Fruit fly (Drosophila melanogaster): ENCODE measurements around the gene Snmp1.

The Snmp1 gene

DNA sequence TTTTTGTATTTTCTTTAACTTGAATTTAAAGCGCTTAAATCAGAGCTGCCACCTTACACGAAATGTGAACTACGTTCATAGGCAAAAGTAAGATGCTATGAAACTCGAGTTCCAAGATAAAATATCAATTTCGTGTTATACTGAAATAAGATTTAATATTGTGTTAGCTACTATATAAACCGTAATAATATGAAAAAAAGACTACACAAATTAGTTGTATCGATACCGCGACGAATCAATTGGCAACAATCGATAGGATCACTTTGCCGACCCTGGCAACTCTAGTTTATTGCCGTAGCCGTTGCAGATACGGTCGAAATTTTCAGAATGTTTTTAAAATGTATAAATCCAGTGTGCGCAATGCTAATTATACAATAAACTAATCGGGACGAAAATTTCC is 27.5 kb downstream of the Snmp1 start, which contains the start of gene SNF4Agamma:
TSS of gene SNF4Agamma (plus strand) at position 282 of the 400 bp plus-strand sequence.
- no peak for TF ChIP-seq CG8478 (optimal IDR thresholded peaks at IDR 0.05)
- TF ChIP-seq CTCF (optimal IDR thresholded peaks at IDR 0.05), result no peak

DNA sequence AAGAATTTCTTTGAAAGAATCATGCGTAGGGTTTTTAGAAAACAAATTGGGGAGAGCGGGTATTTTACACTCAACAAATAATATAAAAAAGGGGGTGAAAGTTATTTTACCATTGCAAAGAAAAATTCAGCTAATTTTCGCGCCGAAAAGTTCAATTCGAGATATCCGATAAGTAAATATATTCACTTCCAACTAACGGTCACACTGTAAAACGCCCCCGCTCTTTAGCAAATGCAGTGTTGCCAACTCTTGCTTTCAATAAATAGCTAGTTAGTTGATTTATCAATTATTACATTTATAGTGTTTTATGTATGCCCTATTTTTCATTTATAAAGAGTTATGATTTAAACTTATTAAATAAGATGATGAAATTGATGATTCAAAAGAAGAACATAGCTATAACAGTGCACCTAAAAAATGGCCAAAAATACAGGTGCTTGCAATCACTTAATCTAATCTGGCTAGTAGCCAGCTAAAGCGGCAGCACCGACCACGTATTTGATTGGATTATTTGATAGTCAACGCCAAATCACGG is 29.7 kb downstream of the Snmp1 start, which contains the start of gene meigo:
TSS of gene meigo (plus strand) at position 51 of the 535 bp plus-strand sequence.
- TF ChIP-seq CTCF (optimal IDR thresholded peaks at IDR 0.05), result no peak
- TF ChIP-seq CG8478 (optimal IDR thresholded peaks at IDR 0.05), result no peak

DNA sequence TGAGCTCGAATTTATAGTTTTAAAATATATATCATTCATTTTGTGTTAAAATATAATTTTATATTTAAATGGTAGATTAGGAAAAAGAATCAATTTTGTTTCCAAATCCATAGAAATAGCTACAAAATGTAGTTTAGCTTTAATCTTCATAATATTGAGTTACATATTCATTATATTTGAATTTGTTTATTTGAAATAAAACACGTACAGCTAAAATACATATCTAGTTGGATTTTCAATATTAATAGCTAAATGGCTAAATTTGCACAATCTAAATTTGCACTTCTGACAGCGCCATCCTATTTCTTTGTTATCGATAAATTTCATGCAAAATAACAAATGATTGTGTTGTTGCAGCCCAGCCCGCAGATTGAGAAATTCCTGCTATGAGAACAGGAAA is 34.1 kb downstream of the Snmp1 start, which contains the start of gene Usp8:
TSS of gene Usp8 (plus strand) at position 312 of the 400 bp plus-strand sequence.
- TF ChIP-seq CG8478 (optimal IDR thresholded peaks at IDR 0.05), result no peak
- no peak for TF ChIP-seq CTCF (optimal IDR thresholded peaks at IDR 0.05)

DNA sequence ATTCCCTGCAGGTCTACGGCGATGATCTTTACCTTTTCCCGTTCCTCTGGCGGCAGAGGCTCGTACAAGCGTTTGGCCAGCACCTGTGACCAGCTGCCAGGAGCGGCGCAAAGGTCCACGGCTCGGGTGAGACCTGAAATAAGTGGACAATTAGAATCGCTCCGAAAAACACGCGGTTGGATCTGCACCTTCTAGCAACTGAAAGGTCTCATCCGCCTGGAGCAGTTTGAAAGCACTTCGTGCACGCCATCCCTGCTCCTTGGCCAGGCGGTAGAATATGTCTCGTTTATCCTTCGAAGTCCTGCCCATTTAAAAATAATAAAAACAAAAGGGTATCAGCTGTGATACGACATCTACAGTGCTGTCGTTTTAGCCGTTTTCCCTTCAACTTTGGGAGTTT is 34.5 kb downstream of the Snmp1 start, which contains the start of gene Trm7-34:
TSS of gene Trm7-34 (minus strand) at position 365 of the 400 bp plus-strand sequence.
- no peak for TF ChIP-seq CG8478 (optimal IDR thresholded peaks at IDR 0.05)
- TF ChIP-seq CTCF (optimal IDR thresholded peaks at IDR 0.05), result no peak

DNA sequence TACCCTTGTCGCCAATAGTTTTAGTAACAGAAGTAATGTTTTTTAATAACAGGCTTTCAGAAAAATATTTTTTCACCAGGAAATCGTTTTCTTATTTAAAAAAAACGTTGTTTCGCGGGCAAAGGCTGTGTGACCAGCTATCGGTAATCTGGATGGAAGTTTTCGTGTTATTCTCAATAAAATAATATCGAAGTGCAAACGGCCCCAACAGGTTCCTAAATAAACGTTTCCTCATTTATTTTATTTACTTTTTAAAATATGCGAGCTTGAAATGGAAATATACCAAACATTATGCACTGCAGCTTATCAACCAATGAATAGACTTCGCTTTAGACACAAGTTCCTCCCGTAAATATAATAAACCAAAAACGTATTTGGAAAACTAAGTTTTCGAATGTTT is 38.0 kb downstream of the Snmp1 start, which contains the start of gene Ice2:
TSS of gene Ice2 (plus strand) at position 167 of the 400 bp plus-strand sequence.
- TF ChIP-seq CTCF (optimal IDR thresholded peaks at IDR 0.05) (no peak), CG8478 (optimal IDR thresholded peaks at IDR 0.05) (no peak)

DNA sequence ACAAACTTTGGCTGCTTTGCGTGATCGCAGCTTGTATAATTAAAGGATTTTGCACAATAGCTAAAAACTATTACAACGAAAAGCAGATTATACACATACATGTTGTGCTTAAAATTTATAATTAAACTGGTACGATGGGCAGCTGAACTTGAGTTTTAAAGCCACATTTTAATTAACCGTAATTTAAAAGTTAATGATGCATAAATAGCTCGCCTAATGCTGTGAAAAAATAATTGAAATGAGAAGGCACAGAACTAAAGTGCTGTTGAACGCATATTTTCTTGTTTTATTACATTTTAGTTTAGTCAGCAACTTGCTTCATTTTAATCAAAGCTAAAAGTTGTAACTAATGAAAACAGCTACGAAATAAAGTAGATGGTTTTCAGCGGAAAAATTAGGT is 38.4 kb downstream of the Snmp1 start, which contains the start of gene Obp93a:
TSS of gene Obp93a (minus strand) at position 101 of the 400 bp plus-strand sequence.
- TF ChIP-seq CTCF (optimal IDR thresholded peaks at IDR 0.05), result no peak
- no peak for TF ChIP-seq CG8478 (optimal IDR thresholded peaks at IDR 0.05)

DNA sequence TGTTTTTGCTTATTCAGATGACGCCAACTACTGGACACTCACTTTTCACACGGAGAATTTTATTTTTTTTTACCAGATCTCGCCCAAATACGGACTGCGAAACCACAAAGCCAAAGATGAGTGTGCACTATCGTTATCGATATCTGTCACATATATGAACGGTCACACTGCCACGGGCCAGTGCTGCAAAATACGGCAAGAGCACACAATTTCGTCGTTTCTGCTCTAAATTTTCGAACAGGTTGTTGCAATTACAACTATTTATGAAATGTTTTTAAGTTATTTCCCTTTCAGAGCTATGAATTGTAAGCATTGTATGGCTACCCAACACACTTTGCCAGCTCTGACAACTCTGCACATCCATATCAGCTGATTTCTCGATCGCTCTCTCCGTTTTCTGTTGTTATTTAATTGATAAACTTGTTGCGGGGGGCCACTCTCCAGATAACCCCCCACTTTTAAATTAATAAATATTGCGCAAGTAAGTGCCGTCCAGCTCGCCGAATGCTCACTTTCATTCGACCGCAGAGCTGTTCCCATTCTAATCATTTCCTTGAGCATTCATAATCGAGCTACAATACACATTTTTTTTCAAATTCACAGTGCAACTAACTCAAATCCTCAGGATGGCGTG is 40.5 kb downstream of the Snmp1 start, which contains the start of the genes slmb and CG5793:
TSS of gene slmb (minus strand) at position 134 of the 634 bp plus-strand sequence.
TSS of gene CG5793 (plus strand) at position 222 of the 634 bp plus-strand sequence.
- peak in 1 of 2 experiments; percentile 7 for TF ChIP-seq CTCF (optimal IDR thresholded peaks at IDR 0.05)
- no peak for TF ChIP-seq CG8478 (optimal IDR thresholded peaks at IDR 0.05)

DNA sequence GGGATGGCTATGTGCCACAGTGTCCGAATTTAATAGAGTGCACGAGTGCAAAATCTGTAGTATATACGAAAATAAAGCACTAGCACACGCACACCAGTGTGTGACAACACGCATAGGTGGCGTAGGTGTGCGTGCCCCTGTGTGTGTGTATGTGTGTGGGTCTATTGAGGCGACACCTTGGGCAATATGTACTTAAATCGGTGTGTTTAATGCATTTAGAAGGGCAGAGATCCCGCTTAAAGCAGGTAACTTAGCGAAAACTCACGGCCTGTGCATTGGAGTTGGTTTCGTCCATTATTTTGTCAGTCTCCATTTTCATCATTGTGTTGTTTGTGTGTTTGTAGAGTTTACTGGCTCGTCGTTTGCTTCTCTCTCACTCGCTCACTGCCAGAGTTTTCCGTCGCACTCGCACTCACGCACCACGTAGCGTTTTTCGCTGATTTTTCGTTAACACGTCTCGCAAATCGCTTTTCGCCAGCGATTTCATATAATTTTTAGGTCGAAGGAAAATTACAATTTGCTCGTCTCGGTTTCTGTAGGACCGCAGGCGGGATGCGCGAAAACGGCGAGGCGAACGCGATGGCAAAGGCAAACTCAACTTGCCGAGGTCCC is 41.2 kb downstream of the Snmp1 start:
- TF ChIP-seq CTCF (optimal IDR thresholded peaks at IDR 0.05) (peak in 1 of 2 experiments; percentile 37), CG8478 (optimal IDR thresholded peaks at IDR 0.05) (no peak)

DNA sequence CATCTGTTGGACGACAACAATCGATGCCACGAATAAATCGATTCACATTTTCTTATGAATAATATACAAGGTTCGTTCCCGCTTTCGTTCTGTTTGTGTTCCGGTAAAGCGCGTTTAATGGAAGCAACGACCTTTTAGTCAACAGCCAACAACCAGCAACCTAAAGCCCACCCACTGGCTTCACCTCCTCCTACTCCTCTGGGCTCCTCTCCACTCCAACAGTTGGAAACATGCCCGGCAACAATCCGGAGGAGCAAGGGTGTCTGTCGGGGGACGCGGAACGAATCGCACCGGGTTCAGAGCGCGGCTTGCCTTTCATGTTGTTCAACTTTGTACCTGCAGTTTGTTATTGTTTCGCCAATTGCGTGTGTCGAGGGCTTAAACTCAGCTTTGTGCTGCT is 43.8 kb downstream of the Snmp1 start:
- no peak for TF ChIP-seq CG8478 (optimal IDR thresholded peaks at IDR 0.05)
- TF ChIP-seq CTCF (optimal IDR thresholded peaks at IDR 0.05), result no peak

DNA sequence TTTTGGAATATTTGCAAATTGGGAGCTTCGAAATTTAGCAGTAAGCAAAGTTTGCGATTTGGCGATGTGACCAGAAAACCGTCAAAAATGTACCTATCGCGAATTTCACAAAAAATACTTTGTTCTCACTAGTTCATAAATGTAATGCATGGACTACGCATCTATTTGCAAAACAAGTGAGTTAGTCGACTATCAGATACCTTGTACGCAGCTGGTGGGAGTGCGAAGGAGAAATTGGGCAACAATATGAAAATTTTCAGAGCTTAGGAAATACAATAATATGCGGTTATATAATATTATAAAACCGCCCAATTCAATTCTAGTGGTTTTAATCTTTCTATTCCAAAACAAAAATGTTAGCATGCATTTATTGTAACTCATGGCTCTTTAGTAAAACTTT is 49.2 kb downstream of the Snmp1 start, which contains the start of gene Bdbt:
TSS of gene Bdbt (minus strand) at position 73 of the 400 bp plus-strand sequence.
- TF ChIP-seq CTCF (optimal IDR thresholded peaks at IDR 0.05) (no peak), CG8478 (optimal IDR thresholded peaks at IDR 0.05) (no peak)

DNA sequence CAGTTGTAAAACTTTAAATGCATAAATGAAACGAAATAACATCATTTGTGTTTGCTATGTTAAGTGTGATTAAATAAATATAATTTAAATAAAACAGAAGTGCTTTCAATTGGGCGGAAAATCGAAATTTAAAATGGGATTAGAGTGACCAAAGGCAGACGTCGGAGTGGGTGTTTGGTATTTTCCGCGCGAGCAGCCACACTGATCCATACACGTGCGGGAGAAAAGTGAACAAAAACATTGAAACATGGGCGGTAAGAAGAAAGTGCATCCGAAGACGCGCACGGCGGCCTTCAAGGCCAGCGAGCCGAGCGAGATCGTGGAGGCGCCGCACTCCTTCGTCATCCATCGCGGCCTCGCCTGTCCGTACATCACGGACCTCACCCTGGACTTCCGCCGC is 51.9 kb downstream of the Snmp1 start, which contains the start of gene ppan:
TSS of gene ppan (plus strand) at position 198 of the 400 bp plus-strand sequence.
- TF ChIP-seq CTCF (optimal IDR thresholded peaks at IDR 0.05) (no peak), CG8478 (optimal IDR thresholded peaks at IDR 0.05) (no peak)

All from S2 (cell line).